Fruit fly (Drosophila melanogaster): ENCODE data around the gene Zif.

The Zif gene

DNA sequence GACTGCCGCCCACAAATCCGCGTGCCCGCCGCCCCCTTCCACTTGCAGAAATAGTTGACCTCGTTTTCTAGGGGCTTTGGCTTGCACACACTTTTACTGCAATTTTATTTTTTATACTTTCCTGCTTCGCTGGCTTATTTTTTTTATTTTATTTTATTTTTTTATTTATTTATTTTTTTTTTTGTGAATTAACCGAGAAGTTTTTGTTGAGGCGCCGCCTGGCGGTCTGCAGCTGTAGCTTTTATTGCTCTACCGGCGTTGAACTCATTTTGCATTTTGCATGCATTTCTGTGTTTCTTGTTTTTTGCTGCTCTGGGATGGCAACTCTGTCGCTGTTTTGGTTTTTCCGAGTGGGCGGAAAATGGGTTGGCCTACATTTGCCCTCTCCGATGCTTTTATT is 27.2 kb upstream of the Zif start:
- no peak for TF ChIP-seq acj6 (GFP tag; optimal IDR thresholded peaks at IDR 0.05)
- no peak for TF ChIP-seq salr (GFP tag; optimal IDR thresholded peaks at IDR 0.05)
- no peak for TF ChIP-seq Lpt (GFP tag; optimal IDR thresholded peaks at IDR 0.05)
- TF ChIP-seq OdsH (GFP tag; optimal IDR thresholded peaks at IDR 0.05): peak; percentile 16
- TF ChIP-seq pdm3 (GFP tag; optimal IDR thresholded peaks at IDR 0.05): no peak
- TF ChIP-seq Eip75B (GFP tag; optimal IDR thresholded peaks at IDR 0.05): no peak
- no peak for TF ChIP-seq CG9139 (GFP tag; optimal IDR thresholded peaks at IDR 0.05)
- TF ChIP-seq eg (GFP tag; IDR thresholded peaks at IDR 0.05): peak; percentile 83
- peak; percentile 5 for TF ChIP-seq Eip78C (GFP tag)
- peak; percentile 66 for TF ChIP-seq CG6276 (GFP tag; optimal IDR thresholded peaks at IDR 0.05)
- TF ChIP-seq Sox15 (GFP tag; optimal IDR thresholded peaks at IDR 0.05): no peak
- TF ChIP-seq Gug (GFP tag; IDR thresholded peaks at IDR 0.05): no peak
- TF ChIP-seq CG4318 (GFP tag; optimal IDR thresholded peaks at IDR 0.05): peak; percentile 15
- TF ChIP-seq CG32006 (GFP tag; optimal IDR thresholded peaks at IDR 0.05): peak; percentile 48
- no peak for TF ChIP-seq Sox14 (GFP tag; optimal IDR thresholded peaks at IDR 0.05)
- TF ChIP-seq CG8119 (GFP tag; IDR thresholded peaks at IDR 0.05): peak; percentile 58; the same call in 2 of the 3 replicates
- peak; percentile 58; the same call in 2 of the 3 replicates for TF ChIP-seq CG6163 (GFP tag; IDR thresholded peaks at IDR 0.05)
- peak; percentile 20 for TF ChIP-seq achi (GFP tag; optimal IDR thresholded peaks at IDR 0.05)
- no peak for TF ChIP-seq fd85E (GFP tag; optimal IDR thresholded peaks at IDR 0.05)
- TF ChIP-seq CG3032 (tag; optimal IDR thresholded peaks at IDR 0.05): no peak
- 0 out of 2 replicates have a peak, but pooled peaks have one; percentile 26 for TF ChIP-seq CG11294 (GFP tag; IDR thresholded peaks at IDR 0.05)
- TF ChIP-seq CG15336 (GFP tag; IDR thresholded peaks at IDR 0.05): peak; percentile 69
- peak; percentile 24 for TF ChIP-seq Hr4 (GFP tag; optimal IDR thresholded peaks at IDR 0.05)

DNA sequence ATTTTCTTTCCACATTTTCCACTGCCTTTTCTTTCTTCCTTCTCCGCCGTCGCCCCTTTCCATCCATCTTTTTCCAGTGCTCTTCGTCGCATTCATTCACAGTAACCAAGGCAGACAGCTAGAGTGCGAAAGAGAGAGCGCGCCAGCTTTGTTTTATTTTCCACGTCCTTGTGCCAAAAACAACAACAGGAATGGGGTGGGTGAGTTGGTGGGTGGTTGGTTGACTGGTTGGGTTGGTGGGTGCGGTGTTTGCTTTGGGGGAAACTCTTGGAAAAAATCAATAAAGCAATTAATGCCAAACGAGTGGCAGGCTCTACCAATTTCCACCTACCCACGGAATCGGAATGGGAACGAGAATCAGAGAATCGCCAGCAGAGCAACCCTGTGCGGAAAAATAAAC is 26.7 kb upstream of the Zif start:
- no peak for TF ChIP-seq acj6 (GFP tag; optimal IDR thresholded peaks at IDR 0.05)
- TF ChIP-seq ss (GFP tag; optimal IDR thresholded peaks at IDR 0.05): peak in 1 of 2 experiments; percentile 31
- TF ChIP-seq Ets21C (GFP tag; optimal IDR thresholded peaks at IDR 0.05): no peak
- TF ChIP-seq CG9139 (GFP tag; optimal IDR thresholded peaks at IDR 0.05): no peak
- peak; percentile 21; the same call in 1 of the 3 replicates for TF ChIP-seq eg (GFP tag; IDR thresholded peaks at IDR 0.05)
- no peak for TF ChIP-seq spab (GFP tag; optimal IDR thresholded peaks at IDR 0.05)
- peak; percentile 27 for TF ChIP-seq fkh (GFP tag; optimal IDR thresholded peaks at IDR 0.05)

- TF ChIP-seq Hr38 (GFP tag; optimal IDR thresholded peaks at IDR 0.05) (no peak), CG11762 (GFP tag; optimal IDR thresholded peaks at IDR 0.05; ENCODE audit: insufficient read depth) (no peak), pdm3 (GFP tag; optimal IDR thresholded peaks at IDR 0.05) (no peak), Lpt (GFP tag; optimal IDR thresholded peaks at IDR 0.05) (no peak), Sox102F (GFP tag; optimal IDR thresholded peaks at IDR 0.05) (no peak), CG11902 (GFP tag; optimal IDR thresholded peaks at IDR 0.05) (no peak), CG6792 (GFP tag; optimal IDR thresholded peaks at IDR 0.05) (no peak), svp (GFP tag) (no peak), fkh (GFP tag; optimal IDR thresholded peaks at IDR 0.05) (no peak), CG6276 (GFP tag; optimal IDR thresholded peaks at IDR 0.05) (no peak), Hr39 (GFP tag; optimal IDR thresholded peaks at IDR 0.05) (no peak), net (GFP tag; optimal IDR thresholded peaks at IDR 0.05) (no peak), CG6854 (GFP tag; optimal IDR thresholded peaks at IDR 0.05) (no peak), CG7368 (GFP tag; optimal IDR thresholded peaks at IDR 0.05) (no peak), lz (GFP tag; optimal IDR thresholded peaks at IDR 0.05) (no peak), CG3032 (tag; optimal IDR thresholded peaks at IDR 0.05) (no peak), CG31627 (GFP tag; optimal IDR thresholded peaks at IDR 0.05) (no peak)
These were observed 24.6 kb upstream of the Zif start for dm6 chr3R:6432321-6432720.

Data from whole organism, prepupa.